Fruit fly (Drosophila melanogaster) whole organism, wandering third instar larva: ENCODE data around the gene CG7295.

ENCODE experiments used
- Abd-B ChIP-seq: fragments of >200 bp; optimal IDR thresholded peaks from 2 replicates; lab custom pipeline; 2017; ENCODE audit warnings: missing biosample characterization, missing genetic modification characterization
- CG32264 ChIP-seq: fragments of 200-800 bp; sonication (Bioruptor generic); optimal IDR thresholded peaks from 2 replicates; lab custom pipeline; 2016; ENCODE audit warnings: missing biosample characterization, missing genetic modification characterization
- CG9705 ChIP-seq: fragments of 200-800 bp; sonication (Bioruptor generic); optimal IDR thresholded peaks from 2 replicates; lab custom pipeline; 2018; ENCODE audit warnings: missing biosample characterization, mild to moderate bottlenecking, missing genetic modification characterization
- CrebA ChIP-seq: fragments of 200-800 bp; sonication (Bioruptor generic); optimal IDR thresholded peaks from 2 replicates; lab custom pipeline; 2016; ENCODE audit warnings: missing biosample characterization, mild to moderate bottlenecking, missing genetic modification characterization, borderline replicate concordance
- Dfd ChIP-seq: fragments of >200 bp; optimal IDR thresholded peaks from 2 replicates; lab custom pipeline; 2017; ENCODE audit warnings: missing biosample characterization, missing genetic modification characterization
- GATAd ChIP-seq: sonication (Bioruptor generic); optimal IDR thresholded peaks from 2 replicates; lab custom pipeline; 2016; ENCODE audit warnings: missing biosample characterization, missing genetic modification characterization
- HLH106 ChIP-seq: fragments of 200-800 bp; optimal IDR thresholded peaks from 3 replicates; lab custom pipeline; 2019; ENCODE audit warnings: missing biosample characterization, mild to moderate bottlenecking, missing genetic modification characterization, moderate library complexity
- Hr78 ChIP-seq: fragments of >200 bp; optimal IDR thresholded peaks from 2 replicates; lab custom pipeline; 2017; ENCODE audit warnings: missing biosample characterization, missing genetic modification characterization
- Jra ChIP-seq: sonication (Bioruptor generic); optimal IDR thresholded peaks from 2 replicates; lab custom pipeline; 2016; ENCODE audit warnings: missing biosample characterization, missing genetic modification characterization
- Mio ChIP-seq: sonication (Bioruptor generic); optimal IDR thresholded peaks from 2 replicates; lab custom pipeline; 2016; ENCODE audit warnings: missing biosample characterization, missing genetic modification characterization
- Myc ChIP-seq: fragments of >200 bp; optimal IDR thresholded peaks from 2 replicates; lab custom pipeline; 2017
- N ChIP-seq: fragments of >200 bp; optimal IDR thresholded peaks from 2 replicates; lab custom pipeline; 2018; ENCODE audit warnings: missing biosample characterization, missing external identifiers, missing genetic modification characterization
- OdsH ChIP-seq: fragments of 200-800 bp; sonication (Bioruptor generic); optimal IDR thresholded peaks from 2 replicates; lab custom pipeline; 2016; ENCODE audit warnings: missing biosample characterization, mild to moderate bottlenecking, missing genetic modification characterization
- Rel ChIP-seq, 2 experiments: fragments of 200-800 bp; sonication (Bioruptor generic) in 1 of 2; optimal IDR thresholded peaks; 2 replicates in 1 of 2; 3 replicates in 1 of 2; lab custom pipeline; 2016 to 2019; ENCODE audit warnings: mild to moderate bottlenecking in 2 of 2, missing biosample characterization in 2 of 2, missing genetic modification characterization in 2 of 2, moderate library complexity in 1 of 2
- Vsx2 ChIP-seq: fragments of 200-300, 225-300 bp; sonication (Bioruptor generic); optimal IDR thresholded peaks from 2 replicates; lab custom pipeline; 2018; ENCODE audit warnings: missing biosample characterization, missing genetic modification characterization; ENCODE audit not compliant: partially characterized antibody
- br ChIP-seq: fragments of 200-800 bp; sonication (Bioruptor generic); optimal IDR thresholded peaks from 2 replicates; lab custom pipeline; 2016; ENCODE audit warnings: missing biosample characterization, missing genetic modification characterization
- brk ChIP-seq: fragments of 200-800 bp; sonication (Bioruptor generic); optimal IDR thresholded peaks from 2 replicates; lab custom pipeline; 2016; ENCODE audit warnings: missing biosample characterization, mild to moderate bottlenecking, missing genetic modification characterization
- dl ChIP-seq, 2 experiments: fragments of 175-275, 200-275 bp in 1 of 2; fragments of 200-275 bp in 1 of 2; sonication (Bioruptor generic); optimal IDR thresholded peaks; lab custom pipeline; 2018; ENCODE audit warnings: mild to moderate bottlenecking in 2 of 2, missing biosample characterization in 2 of 2, missing genetic modification characterization in 2 of 2, moderate library complexity in 2 of 2; ENCODE audit not compliant: partially characterized antibody in 2 of 2, insufficient read depth in 1 of 2
- dmrt93B ChIP-seq: fragments of 200-800 bp; sonication (Bioruptor generic); optimal IDR thresholded peaks from 2 replicates; lab custom pipeline; 2018; ENCODE audit warnings: missing biosample characterization, mild to moderate bottlenecking, missing genetic modification characterization
- dsf ChIP-seq: sonication (Bioruptor generic); optimal IDR thresholded peaks from 2 replicates; lab custom pipeline; 2016; ENCODE audit warnings: missing biosample characterization, missing genetic modification characterization, borderline replicate concordance
- ey ChIP-seq: fragments of 200-800 bp; sonication (Bioruptor generic); optimal IDR thresholded peaks from 2 replicates; lab custom pipeline; 2016; ENCODE audit warnings: missing biosample characterization, missing genetic modification characterization
- foxo ChIP-seq, 2 experiments: fragments of 200-800 bp; sonication (Bioruptor generic); optimal IDR thresholded peaks; 2 replicates in 1 of 2; 3 replicates in 1 of 2; lab custom pipeline; 2016 to 2017; ENCODE audit warnings: missing biosample characterization in 2 of 2, missing genetic modification characterization in 2 of 2
- fru ChIP-seq: fragments of 200-800 bp; sonication (Bioruptor generic); optimal IDR thresholded peaks from 3 replicates; lab custom pipeline; 2016; ENCODE audit warnings: missing biosample characterization, mild to moderate bottlenecking, missing genetic modification characterization
- h ChIP-seq: fragments of 200-800 bp; sonication (Bioruptor generic); optimal IDR thresholded peaks from 3 replicates; lab custom pipeline; 2016; ENCODE audit warnings: missing biosample characterization, mild to moderate bottlenecking, missing genetic modification characterization
- jim ChIP-seq: fragments of 175-275, 200-325 bp; sonication (Bioruptor generic); optimal IDR thresholded peaks from 2 replicates; lab custom pipeline; 2016; ENCODE audit warnings: missing biosample characterization, mild to moderate bottlenecking, missing genetic modification characterization
- lola ChIP-seq: fragments of >200 bp; optimal IDR thresholded peaks from 2 replicates; lab custom pipeline; 2017; ENCODE audit warnings: missing biosample characterization, missing genetic modification characterization
- pan ChIP-seq: fragments of >200 bp; optimal IDR thresholded peaks from 2 replicates; lab custom pipeline; 2017
- psq ChIP-seq: fragments of 200-800 bp; sonication (Bioruptor generic); optimal IDR thresholded peaks from 3 replicates; lab custom pipeline; 2017; ENCODE audit warnings: missing biosample characterization, mild to moderate bottlenecking, missing genetic modification characterization, moderate library complexity
- rgr ChIP-seq: fragments of 200-800 bp; sonication (Bioruptor generic); optimal IDR thresholded peaks from 3 replicates; lab custom pipeline; 2016; ENCODE audit warnings: missing biosample characterization, mild to moderate bottlenecking, missing genetic modification characterization
- sage ChIP-seq: fragments of 200-800 bp; sonication (Bioruptor generic); optimal IDR thresholded peaks from 2 replicates; lab custom pipeline; 2016; ENCODE audit warnings: missing biosample characterization, mild to moderate bottlenecking, missing genetic modification characterization
- sv ChIP-seq: fragments of 200-800 bp; sonication (Bioruptor generic); optimal IDR thresholded peaks from 3 replicates; lab custom pipeline; 2016; ENCODE audit warnings: missing biosample characterization, missing genetic modification characterization
- tai ChIP-seq: sonication (Bioruptor generic); optimal IDR thresholded peaks from 2 replicates; lab custom pipeline; 2016; ENCODE audit warnings: missing biosample characterization, missing genetic modification characterization
- woc ChIP-seq: sonication (Bioruptor generic); optimal IDR thresholded peaks from 2 replicates; lab custom pipeline; 2016; ENCODE audit warnings: missing biosample characterization, mild to moderate bottlenecking, missing genetic modification characterization

CG7295 gene

dm6 chr2L:1836238-1836637, 33.4 kb upstream of the CG7295 start, which contains the start of gene wry:
Gene wry (plus strand): TSS chr2L:1836538.
- TF ChIP-seq Rel (GFP tag; optimal IDR thresholded peaks at IDR 0.05; lab: Kevin White, UChicago) (no peak), Rel (tag; optimal IDR thresholded peaks at IDR 0.05; lab: Kevin White, UChicago) (no peak), Dfd (GFP tag; lab: Kevin White, UChicago) (no peak), Myc (no peak), psq (GFP tag; lab: Kevin White, UChicago) (no peak), tai (GFP tag; lab: Kevin White, UChicago) (no peak), h (no peak), dsf (GFP tag; lab: Kevin White, UChicago) (no peak)
- TF ChIP-seq, all 38 proteins: peak for 0

DNA sequence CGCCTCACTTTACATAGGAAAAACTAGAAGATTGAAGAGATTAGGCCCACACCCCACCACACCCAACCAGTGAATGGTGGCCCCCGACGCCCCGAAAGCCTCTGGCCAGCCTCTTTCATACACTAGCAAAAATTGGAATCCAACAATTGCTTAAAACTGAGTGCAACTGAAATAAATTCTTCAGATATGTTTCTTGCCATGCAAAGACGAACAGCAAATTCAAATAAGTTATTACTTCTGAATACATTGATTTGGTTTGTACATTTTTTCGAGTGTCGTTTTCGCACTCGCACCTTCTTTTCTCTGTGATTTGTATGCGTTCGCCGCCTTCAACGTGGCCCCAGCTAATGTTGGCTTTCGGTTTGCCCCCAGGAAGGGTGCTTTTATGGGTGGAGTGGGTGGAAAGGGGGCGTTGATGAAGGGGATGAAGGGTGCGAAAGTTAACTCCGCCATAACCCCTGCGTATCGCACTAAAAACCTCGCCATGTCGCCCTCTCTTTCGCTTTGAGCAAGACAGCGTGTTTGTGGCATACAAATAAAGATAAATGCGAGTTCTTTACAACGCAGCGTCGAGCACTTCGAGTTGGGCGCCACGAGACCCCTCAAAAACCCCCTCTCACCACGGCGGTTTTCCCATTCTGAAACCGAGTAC, 31.8 kb upstream of the CG7295 start:
- TF ChIP-seq h (no peak), GATAd (GFP tag; lab: Kevin White, UChicago) (no peak), lola (GFP tag; lab: Kevin White, UChicago) (no peak), pan (lab: Kevin White, UChicago) (no peak), Dfd (GFP tag; lab: Kevin White, UChicago) (no peak)

dm6 chr2L:1839019-1839418, 30.6 kb upstream of the CG7295 start:
- no peak for TF ChIP-seq HLH106 (tag; lab: Kevin White, UChicago)
- no peak for TF ChIP-seq sv (GFP tag; lab: Kevin White, UChicago)
- no peak for TF ChIP-seq CrebA (GFP tag; lab: Kevin White, UChicago)

DNA sequence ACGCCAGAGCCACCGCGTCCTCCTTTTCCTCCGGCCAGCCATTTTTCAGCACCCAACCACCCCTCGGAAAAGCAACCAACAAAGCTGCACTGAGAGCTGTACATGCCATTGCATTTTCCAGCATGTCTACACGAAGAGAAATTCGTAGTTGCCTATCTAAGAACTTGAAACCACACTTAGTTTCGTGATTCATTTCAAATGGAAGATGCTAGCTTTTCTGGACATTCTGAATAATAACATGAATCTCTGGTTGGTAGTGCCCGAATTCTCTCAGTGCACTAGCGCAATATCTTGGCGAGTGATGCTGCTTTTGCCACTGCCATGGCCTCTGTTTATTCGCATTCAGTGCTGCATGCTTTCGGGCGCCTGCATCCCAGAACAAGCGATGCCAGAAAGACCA, 7.6 kb upstream of the CG7295 start:
- TF ChIP-seq Vsx2 (GFP tag; lab: Kevin White, UChicago) (no peak), fru (GFP tag; lab: Kevin White, UChicago) (peak; percentile 20)

DNA sequence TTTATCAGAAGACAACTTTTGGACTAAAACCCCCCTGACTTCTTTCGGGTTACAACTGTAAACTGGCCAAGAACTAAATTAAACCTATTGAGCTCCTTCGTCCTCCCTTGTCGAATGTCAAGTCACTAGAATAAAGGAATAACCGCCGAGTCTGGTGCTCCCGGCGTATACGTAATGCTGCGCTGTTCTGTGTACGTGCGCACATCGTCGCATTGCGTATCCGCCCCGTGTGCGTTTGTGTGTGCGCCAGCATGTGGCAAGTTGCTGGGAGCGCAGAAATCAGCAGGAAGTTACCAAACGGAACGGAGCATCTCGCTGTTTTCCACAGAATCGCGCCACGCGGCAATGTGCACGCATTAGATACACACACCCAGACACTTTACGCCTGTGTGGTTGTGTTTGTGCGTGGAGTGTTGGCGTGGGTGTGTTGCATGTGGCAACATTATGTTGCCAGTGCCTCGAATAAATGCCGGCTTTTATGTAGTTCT, 4.0 kb downstream of the CG7295 start:
- TF ChIP-seq psq (GFP tag; lab: Kevin White, UChicago) (no peak), sv (GFP tag; lab: Kevin White, UChicago) (no peak), dmrt93B (no peak), Dfd (GFP tag; lab: Kevin White, UChicago) (no peak), CG32264 (GFP tag; lab: Kevin White, UChicago) (no peak), dl (GFP tag; optimal IDR thresholded peaks at IDR 0.05; lab: Kevin White, UChicago; ENCODE audit: insufficient read depth in 1 of 2, partially characterized antibody in 2 of 2) (no peak), fru (GFP tag; lab: Kevin White, UChicago) (no peak), Jra (GFP tag; lab: Kevin White, UChicago) (no peak), woc (no peak), jim (no peak), pan (lab: Kevin White, UChicago) (no peak), lola (GFP tag; lab: Kevin White, UChicago) (no peak), Vsx2 (GFP tag; lab: Kevin White, UChicago) (no peak), N (no peak), Hr78 (no peak), dsf (GFP tag; lab: Kevin White, UChicago) (no peak), ey (GFP tag; lab: Kevin White, UChicago) (no peak)

- TF ChIP-seq OdsH (GFP tag; lab: Kevin White, UChicago), result no peak
- TF ChIP-seq psq (GFP tag; lab: Kevin White, UChicago), result no peak
- TF ChIP-seq Jra (GFP tag; lab: Kevin White, UChicago), result no peak
- TF ChIP-seq Mio, result no peak
- TF ChIP-seq brk, result no peak
- TF ChIP-seq CG9705 (GFP tag; lab: Kevin White, UChicago), result no peak
- TF ChIP-seq br (GFP tag; lab: Kevin White, UChicago), result no peak
- no peak for TF ChIP-seq sage (GFP tag; lab: Kevin White, UChicago)
- TF ChIP-seq Abd-B (GFP tag; lab: Kevin White, UChicago), result no peak
- no peak for TF ChIP-seq Dfd (GFP tag; lab: Kevin White, UChicago)
- TF ChIP-seq dmrt93B, result no peak
- TF ChIP-seq sv (GFP tag; lab: Kevin White, UChicago), result no peak
- no peak for TF ChIP-seq rgr (GFP tag; lab: Kevin White, UChicago)
- TF ChIP-seq foxo (GFP tag; optimal IDR thresholded peaks at IDR 0.05; lab: Kevin White, UChicago), result no peak
Observed at dm6 chr2L:1881380-1881779, 11.8 kb downstream of the CG7295 start, which contains the start of gene CG31663. Gene CG31663 (minus strand): TSS chr2L:1881480.
